Worm (Caenorhabditis elegans) whole organism, young adult: ENCODE data around the gene K09C6.3.
"Not testable (repeated sequence)": the region's sequence is repeated elsewhere in the genome, so short reads cannot be mapped to it uniquely, and the experiment has no call there.

ENCODE experiments used
- B0336.3 ChIP-seq: fragments of 200-800 bp; sonication (Bioruptor generic); IDR thresholded peaks from 2 replicates; pipeline ENCODE4 v1.3.6; 2022; ENCODE audit warnings: missing genetic modification characterization, missing compliant biosample characterization
- C17E4.6 ChIP-seq: fragments of 200-800 bp; sonication (Bioruptor generic); IDR thresholded peaks from 2 replicates; pipeline ENCODE4 v1.3.6; 2022; ENCODE audit warnings: missing genetic modification reagents, missing genetic modification characterization, missing compliant biosample characterization
- F22D6.2 ChIP-seq: sonication (generic microtip); optimal IDR thresholded peaks from 2 replicates; lab custom pipeline; 2016; ENCODE audit warnings: mild to moderate bottlenecking, missing genetic modification characterization, missing compliant biosample characterization
- F37B4.10 ChIP-seq: fragments of 200-800 bp; sonication (Bioruptor generic); IDR thresholded peaks from 2 replicates; pipeline ENCODE4 v1.3.6; 2022; ENCODE audit warnings: missing genetic modification characterization, missing compliant biosample characterization
- F39B2.1 ChIP-seq: fragments of 200-800 bp; sonication (Bioruptor generic); IDR thresholded peaks from 2 replicates; pipeline ENCODE4 v1.3.6; 2022; ENCODE audit warnings: missing genetic modification reagents, missing genetic modification characterization, missing compliant biosample characterization
- Y53F4B.3 ChIP-seq: fragments of 200-800 bp; sonication (Bioruptor generic); IDR thresholded peaks from 2 replicates; pipeline ENCODE4 v1.3.6; 2022; ENCODE audit warnings: missing genetic modification reagents, missing genetic modification characterization, missing compliant biosample characterization
- Y79H2A.3 ChIP-seq: fragments of 200-800 bp; sonication (Bioruptor generic); conservative IDR thresholded peaks from 2 replicates; pipeline ENCODE4 v1.3.6; 2022; ENCODE audit warnings: missing genetic modification reagents, missing genetic modification characterization, missing compliant biosample characterization
- Y95B8A.8 ChIP-seq: fragments of 200-800 bp; sonication (Bioruptor generic); IDR thresholded peaks from 2 replicates; pipeline ENCODE4 v1.3.6; 2022; ENCODE audit warnings: missing genetic modification reagents, missing genetic modification characterization, missing compliant biosample characterization
- bed-2 ChIP-seq: fragments of 200-800 bp; sonication (Bioruptor generic); IDR thresholded peaks from 2 replicates; pipeline ENCODE4 v1.3.6; 2022; ENCODE audit warnings: missing genetic modification reagents, missing genetic modification characterization, missing compliant biosample characterization
- ccch-3 ChIP-seq: fragments of 200-800 bp; sonication (Bioruptor generic); optimal IDR thresholded peaks from 2 replicates; lab custom pipeline; 2018; ENCODE audit warnings: mild to moderate bottlenecking, missing genetic modification characterization, missing compliant biosample characterization
- cebp-1 ChIP-seq, 2 experiments: fragments of 200-800 bp in 1 of 2; sonication (Bioruptor generic) in 1 of 2; sonication (generic microtip) in 1 of 2; IDR thresholded peaks in 1 of 2; optimal IDR thresholded peaks in 1 of 2; 2 replicates each; pipeline versions ENCODE4 v1.3.6 to Lab custom; 2017 to 2022; ENCODE audit warnings: missing compliant biosample characterization in 2 of 2, missing genetic modification characterization in 2 of 2, mild to moderate bottlenecking in 1 of 2, missing genetic modification reagents in 1 of 2, moderate library complexity in 1 of 2
- cebp-2 ChIP-seq: fragments of 200-800 bp; sonication (Bioruptor generic); IDR thresholded peaks from 2 replicates; pipeline ENCODE4 v1.3.6; 2022; ENCODE audit warnings: missing genetic modification characterization, missing compliant biosample characterization
- ets-4 ChIP-seq: fragments of 200-800 bp; sonication (Bioruptor generic); optimal IDR thresholded peaks from 2 replicates; lab custom pipeline; 2018; ENCODE audit warnings: mild to moderate bottlenecking, missing genetic modification characterization, missing compliant biosample characterization
- hmg-1.2 ChIP-seq: fragments of 200-800 bp; sonication (Bioruptor generic); IDR thresholded peaks from 2 replicates; pipeline ENCODE4 v1.3.6; 2022; ENCODE audit warnings: missing genetic modification reagents, missing genetic modification characterization, missing compliant biosample characterization
- let-526 ChIP-seq: fragments of 200-800 bp; sonication (Bioruptor generic); IDR thresholded peaks from 2 replicates; pipeline ENCODE4 v1.3.6; 2022; ENCODE audit warnings: missing genetic modification reagents, missing genetic modification characterization, missing compliant biosample characterization
- lin-26 ChIP-seq: fragments of 200-800 bp; sonication (Bioruptor generic); IDR thresholded peaks from 2 replicates; pipeline ENCODE4 v1.3.6; 2022; ENCODE audit warnings: missing genetic modification reagents, missing genetic modification characterization, missing compliant biosample characterization
- lin-35 ChIP-seq, 3 experiments: fragments of 150-350 bp in 2 of 3; sonication (generic microtip) in 1 of 3; optimal IDR thresholded peaks; 2 replicates each; lab custom pipeline; 2014 to 2018; ENCODE audit warnings: missing biosample characterization in 3 of 3, missing genetic modification characterization in 3 of 3, missing genetic modification reagents in 3 of 3
- lsl-1 ChIP-seq: fragments of 200-800 bp; sonication (Bioruptor generic); optimal IDR thresholded peaks from 2 replicates; lab custom pipeline; 2018; ENCODE audit warnings: mild to moderate bottlenecking, missing genetic modification characterization, moderate library complexity, missing compliant biosample characterization
- mel-28 ChIP-seq: sonication (generic microtip); optimal IDR thresholded peaks from 2 replicates; lab custom pipeline; 2016; ENCODE audit warnings: borderline replicate concordance, mild to moderate bottlenecking, missing genetic modification characterization, missing compliant biosample characterization
- nfya-1 ChIP-seq: sonication (generic microtip); optimal IDR thresholded peaks from 2 replicates; lab custom pipeline; 2017; ENCODE audit warnings: antibody characterized with exemption, missing compliant biosample characterization, missing genetic modification characterization, borderline replicate concordance; ENCODE audit not compliant: insufficient read depth
- nhr-120 ChIP-seq: fragments of 200-800 bp; sonication (Bioruptor generic); IDR thresholded peaks from 2 replicates; pipeline ENCODE4 v1.3.6; 2022; ENCODE audit warnings: missing genetic modification characterization, missing compliant biosample characterization
- nhr-27 ChIP-seq: fragments of 200-800 bp; sonication (Bioruptor generic); optimal IDR thresholded peaks from 2 replicates; lab custom pipeline; 2018; ENCODE audit warnings: mild to moderate bottlenecking, missing genetic modification characterization, moderate library complexity, missing compliant biosample characterization
- rcor-1 ChIP-seq: fragments of 200-800 bp; sonication (Bioruptor generic); IDR thresholded peaks from 2 replicates; pipeline ENCODE4 v1.3.6; 2022; ENCODE audit warnings: missing genetic modification reagents, missing genetic modification characterization, missing compliant biosample characterization
- repo-1 ChIP-seq: sonication (generic microtip); optimal IDR thresholded peaks from 2 replicates; lab custom pipeline; 2017; ENCODE audit warnings: mild to moderate bottlenecking, missing genetic modification characterization, missing compliant biosample characterization
- sea-2 ChIP-seq: fragments of 200-800 bp; sonication (Bioruptor generic); IDR thresholded peaks from 2 replicates; pipeline ENCODE4 v1.3.6; 2022; ENCODE audit warnings: missing genetic modification characterization, missing compliant biosample characterization
- snpc-1.1 ChIP-seq: sonication (generic microtip); optimal IDR thresholded peaks from 2 replicates; lab custom pipeline; 2017; ENCODE audit warnings: missing genetic modification characterization, mild to moderate bottlenecking, missing compliant biosample characterization, antibody characterized with exemption, moderate library complexity, missing genotype, missing genetic modification reagents; ENCODE audit not compliant: insufficient read depth
- snpc-4 ChIP-seq, 5 experiments: fragments of 150-350 bp in 1 of 5; sonication (generic microtip) in 4 of 5; optimal IDR thresholded peaks; 2 replicates each; lab custom pipeline; 2014 to 2018; ENCODE audit warnings: missing genetic modification characterization in 5 of 5, missing biosample characterization in 3 of 5, antibody characterized with exemption in 2 of 5, mild to moderate bottlenecking in 2 of 5, missing compliant biosample characterization in 2 of 5, missing genotype in 2 of 5, moderate library complexity in 2 of 5, missing genetic modification reagents in 1 of 5
- tbp1 ChIP-seq: fragments of 200-800 bp; sonication (Bioruptor generic); optimal IDR thresholded peaks from 2 replicates; lab custom pipeline; 2018; ENCODE audit warnings: mild to moderate bottlenecking, missing genetic modification characterization, missing compliant biosample characterization
- tbx-9 ChIP-seq: sonication (generic microtip); optimal IDR thresholded peaks from 2 replicates; lab custom pipeline; 2016; ENCODE audit warnings: borderline replicate concordance, missing genetic modification characterization, inconsistent platforms, missing compliant biosample characterization
- zfh-2 ChIP-seq: fragments of 200-800 bp; sonication (Bioruptor generic); conservative IDR thresholded peaks from 2 replicates; pipeline ENCODE4 v1.3.6; 2022; ENCODE audit warnings: missing genetic modification reagents, missing genetic modification characterization, missing compliant biosample characterization

K09C6.3 gene

DNA sequence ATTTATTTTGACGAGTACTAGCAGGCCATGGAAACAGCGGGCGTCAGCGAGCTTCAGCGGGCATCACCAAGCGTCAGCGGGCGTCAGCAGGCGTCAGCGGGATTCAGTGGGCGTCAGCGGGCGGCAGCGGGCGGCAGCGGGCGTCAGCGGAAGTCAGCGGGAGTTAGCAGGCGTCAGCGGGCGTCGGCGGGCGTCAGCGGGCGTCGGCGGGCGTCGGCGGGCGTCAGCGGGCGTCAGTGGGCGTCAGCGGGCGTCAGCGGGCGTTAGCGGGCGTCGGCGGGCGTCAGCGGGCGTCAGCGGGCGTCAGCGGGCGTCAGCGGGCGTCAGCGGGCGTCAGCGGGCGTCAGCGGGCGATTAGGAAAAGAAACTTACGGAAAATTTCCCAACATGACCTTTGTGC is 9.7 kb upstream of the K09C6.3 start (continued):
- TF ChIP-seq tbp1 (GFP tag; lab: Kevin White, UChicago) (no peak), tbx-9 (tag; lab: Kevin White, UChicago) (no peak), let-526 (GFP tag; lab: Robert Waterston, UW) (no peak), rcor-1 (no peak), zfh-2 (peak; percentile 89), Y95B8A.8 (GFP tag; lab: Robert Waterston, UW) (no peak), cebp-1 (GFP tag; IDR thresholded peaks at IDR 0.05; lab: Robert Waterston, UW) (no peak), cebp-1 (tag; optimal IDR thresholded peaks at IDR 0.05; lab: Kevin White, UChicago) (no peak), F37B4.10 (GFP tag; lab: Robert Waterston, UW) (no peak), C17E4.6 (GFP tag; lab: Robert Waterston, UW) (no peak), B0336.3 (GFP tag; lab: Robert Waterston, UW) (no peak), repo-1 (tag; lab: Kevin White, UChicago) (no peak), nhr-27 (tag; lab: Kevin White, UChicago) (no peak), cebp-2 (GFP tag; lab: Robert Waterston, UW) (no peak)
- TF ChIP-seq, all 124 proteins: peak for 4

DNA sequence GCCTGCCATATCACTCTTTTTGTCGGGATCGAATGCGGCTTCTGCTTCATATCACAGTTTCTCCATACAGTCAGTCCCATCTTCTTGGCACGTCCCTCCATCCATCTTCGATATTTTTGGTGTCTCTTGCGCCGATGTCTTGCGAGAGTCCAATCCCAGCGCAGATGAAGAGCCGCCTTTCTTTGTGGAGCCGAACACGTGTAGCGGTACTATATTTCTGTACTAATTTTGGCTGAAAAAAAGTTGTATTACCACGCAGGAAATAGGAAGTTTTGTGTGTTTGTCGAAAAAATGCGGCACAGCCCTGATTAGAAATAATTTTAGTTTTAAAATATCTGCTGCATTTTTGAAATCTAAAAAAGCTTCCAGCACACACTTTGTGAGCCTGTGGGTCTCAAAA is 9.2 kb upstream of the K09C6.3 start, which contains the start of gene K09C6.8:
TSS of gene K09C6.8 (minus strand) at position 101 of the 400 bp plus-strand sequence.
- TF ChIP-seq F22D6.2 (tag; lab: Kevin White, UChicago); F37B4.10 (GFP tag; lab: Robert Waterston, UW); rcor-1: not testable (repeated sequence)

DNA sequence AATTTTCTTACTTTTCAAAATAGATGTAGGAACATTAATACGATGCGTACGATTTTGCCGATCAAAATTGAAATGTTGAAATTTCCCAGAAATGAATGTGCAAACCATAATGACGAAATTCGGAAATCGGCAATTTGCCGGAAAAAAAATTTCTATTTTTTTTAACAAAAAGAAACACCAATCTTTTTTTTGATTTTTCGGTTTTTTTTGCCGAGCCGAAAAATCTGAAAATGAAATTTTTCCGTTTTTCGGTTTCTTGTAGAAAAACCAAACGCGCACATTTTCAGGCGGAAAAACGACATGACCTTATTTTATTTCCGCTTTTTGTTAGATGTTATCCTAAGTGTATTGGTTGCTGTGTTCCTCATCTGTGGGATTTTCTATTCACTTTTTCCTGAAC is 4.8 kb upstream of the K09C6.3 start, which contains the start of gene srbc-13:
TSS of gene srbc-13 (plus strand) at position 301 of the 400 bp plus-strand sequence.
- TF ChIP-seq snpc-4 (GFP tag; optimal IDR thresholded peaks at IDR 0.05; lab: Kevin White, UChicago) = no peak
- no peak for TF ChIP-seq snpc-4 (tag; optimal IDR thresholded peaks at IDR 0.05; lab: Kevin White, UChicago)
- no peak for TF ChIP-seq Y95B8A.8 (GFP tag; lab: Robert Waterston, UW)
- no peak for TF ChIP-seq ccch-3 (GFP tag; lab: Kevin White, UChicago)
- no peak for TF ChIP-seq bed-2 (GFP tag; lab: Robert Waterston, UW)

DNA sequence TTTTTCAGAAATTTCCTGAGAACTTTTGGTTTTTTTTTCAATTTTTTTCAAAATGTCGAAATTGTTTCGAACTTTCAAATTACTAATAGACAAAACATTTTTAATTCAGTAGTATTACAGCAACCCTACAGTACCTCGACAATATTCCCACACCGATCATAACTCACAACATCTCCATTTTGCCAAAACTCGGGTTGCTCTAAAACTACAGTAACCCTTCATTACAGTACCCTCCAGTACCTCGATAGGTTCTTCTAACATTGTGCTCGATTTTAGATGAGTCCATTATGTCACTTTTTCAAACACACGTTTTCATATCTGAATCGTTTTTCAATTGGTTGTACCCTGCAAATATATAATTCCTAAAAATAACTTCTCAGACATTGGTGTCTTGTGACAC is 3.2 kb upstream of the K09C6.3 start:
- no peak for TF ChIP-seq repo-1 (tag; lab: Kevin White, UChicago)
- no peak for TF ChIP-seq Y53F4B.3 (GFP tag; lab: Robert Waterston, UW)
- no peak for TF ChIP-seq nhr-120 (GFP tag; lab: Robert Waterston, UW)
- TF ChIP-seq hmg-1.2 = no peak
- TF ChIP-seq nhr-27 (tag; lab: Kevin White, UChicago) = no peak

DNA sequence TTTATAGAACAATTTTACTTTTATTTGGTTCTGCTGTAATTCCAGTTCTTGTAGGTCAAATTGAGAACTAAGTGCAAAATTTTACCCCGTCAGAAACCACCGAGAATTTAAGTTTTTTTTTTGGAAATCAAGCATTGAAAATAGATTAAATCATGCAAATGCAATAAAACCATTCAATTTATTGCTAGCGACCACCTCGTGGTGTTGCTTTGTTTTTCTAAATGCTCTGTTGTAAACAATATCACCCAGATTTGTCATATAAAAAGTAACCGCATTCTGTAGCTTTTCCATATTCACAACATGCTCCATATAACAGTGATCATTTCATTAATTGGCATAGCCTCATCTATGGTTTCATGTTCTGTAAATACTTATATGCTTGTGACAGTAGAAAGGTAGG is 2.8 kb upstream of the K09C6.3 start, which contains the start of gene srbc-12:
TSS of gene srbc-12 (plus strand) at position 301 of the 400 bp plus-strand sequence.
- TF ChIP-seq Y79H2A.3 (GFP tag; lab: Robert Waterston, UW) = no peak
- no peak for TF ChIP-seq lin-35 (GFP tag; optimal IDR thresholded peaks at IDR 0.05; lab: Kevin White, UChicago)
- no peak for TF ChIP-seq snpc-1.1 (tag; lab: Kevin White, UChicago)
- TF ChIP-seq let-526 (GFP tag; lab: Robert Waterston, UW) = no peak
- TF ChIP-seq lin-26 (GFP tag; lab: Robert Waterston, UW) = no peak
- no peak for TF ChIP-seq lsl-1 (GFP tag; lab: Kevin White, UChicago)
- TF ChIP-seq ets-4 (GFP tag; lab: Kevin White, UChicago) = no peak
- no peak for TF ChIP-seq sea-2 (GFP tag; lab: Robert Waterston, UW)
- TF ChIP-seq nfya-1 (tag; lab: Kevin White, UChicago) = no peak
- TF ChIP-seq snpc-4 (GFP tag; optimal IDR thresholded peaks at IDR 0.05; lab: Kevin White, UChicago) = no peak
- TF ChIP-seq snpc-4 (tag; optimal IDR thresholded peaks at IDR 0.05; lab: Kevin White, UChicago) = no peak
- TF ChIP-seq mel-28 (tag; lab: Kevin White, UChicago) = no peak
- TF ChIP-seq F39B2.1 (GFP tag; lab: Robert Waterston, UW) = no peak
